Worm (Caenorhabditis elegans): ENCODE measurements around the gene disl-2.

The disl-2 gene

DNA sequence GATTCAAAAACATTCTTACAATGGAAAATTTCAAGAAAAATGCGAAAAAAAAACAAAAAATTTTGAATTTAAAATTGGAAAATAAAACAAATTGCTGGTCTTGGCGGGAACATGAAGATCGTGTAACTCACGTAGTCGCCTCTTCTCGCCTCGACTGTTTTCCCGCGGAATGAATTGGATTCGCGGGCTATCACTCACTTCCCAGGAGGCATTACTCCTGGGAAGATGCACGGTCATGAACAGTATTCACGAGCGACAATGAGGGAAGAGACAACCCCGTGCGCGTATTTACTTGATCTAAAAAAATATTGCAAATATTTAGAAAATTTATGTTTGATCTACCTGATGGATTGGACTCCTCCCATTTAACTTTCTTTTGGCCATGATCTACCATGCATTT, 36.7 kb upstream of the disl-2 start (continued):
- no peak for TF ChIP-seq madf-3 (GFP tag; IDR thresholded peaks at IDR 0.05)
- TF ChIP-seq snpc-3.4 (tag; optimal IDR thresholded peaks at IDR 0.05), result no peak
- TF ChIP-seq Y56A3A.18 (GFP tag; IDR thresholded peaks at IDR 0.05), result no peak
- TF ChIP-seq atf-7 (tag; optimal IDR thresholded peaks at IDR 0.05), result no peak
- TF ChIP-seq rpc-1 (optimal IDR thresholded peaks at IDR 0.05), result no peak
- no peak for TF ChIP-seq rpc-1 (tag; optimal IDR thresholded peaks at IDR 0.05)
- TF ChIP-seq ceh-58 (GFP tag; IDR thresholded peaks at IDR 0.05), result no peak
- TF ChIP-seq lin-26 (GFP tag; IDR thresholded peaks at IDR 0.05), result no peak
- no peak for TF ChIP-seq lin-40 (tag; optimal IDR thresholded peaks at IDR 0.05)
- TF ChIP-seq F33H1.4 (GFP tag; IDR thresholded peaks at IDR 0.05), result no peak; the same call in 1 of the 2 replicates
- TF ChIP-seq attf-5 (GFP tag; optimal IDR thresholded peaks at IDR 0.05), result no peak
- TF ChIP-seq Y95B8A.8 (GFP tag; IDR thresholded peaks at IDR 0.05), result no peak
- no peak for TF ChIP-seq nhr-90 (tag; optimal IDR thresholded peaks at IDR 0.05)
- TF ChIP-seq nfya-2 (GFP tag; IDR thresholded peaks at IDR 0.05), result no peak
- TF ChIP-seq tbx-9 (tag; optimal IDR thresholded peaks at IDR 0.05; ENCODE audit: borderline replicate concordance), result no peak
- TF ChIP-seq hsf-1 (GFP tag; IDR thresholded peaks at IDR 0.05), result 0 out of 2 replicates have a peak, but pooled peaks have one; percentile 11
- no peak for TF ChIP-seq attf-3 (GFP tag; conservative IDR thresholded peaks at IDR 0.05)
- no peak for TF ChIP-seq ztf-22 (GFP tag; optimal IDR thresholded peaks at IDR 0.05)
- no peak for TF ChIP-seq zfh-2 (GFP tag; conservative IDR thresholded peaks at IDR 0.05)
- TF ChIP-seq B0336.3 (GFP tag; IDR thresholded peaks at IDR 0.05), result no peak
- no peak for TF ChIP-seq B0035.1 (tag; optimal IDR thresholded peaks at IDR 0.05)
- TF ChIP-seq Y79H2A.3 (GFP tag; conservative IDR thresholded peaks at IDR 0.05), result no peak
- no peak for TF ChIP-seq lin-54 (GFP tag; optimal IDR thresholded peaks at IDR 0.05)
- peak; percentile 100 for TF ChIP-seq aptf-2 (GFP tag; conservative IDR thresholded peaks at IDR 0.05)
- peak; percentile 19 for TF ChIP-seq dpl-1 (GFP tag; optimal IDR thresholded peaks at IDR 0.05)
- TF ChIP-seq mcd-1 (GFP tag; IDR thresholded peaks at IDR 0.05), result peak; percentile 39; the same call in 1 of the 2 replicates
- TF ChIP-seq madf-10 (tag; optimal IDR thresholded peaks at IDR 0.05), result no peak
- no peak for TF ChIP-seq ceh-27 (GFP tag; optimal IDR thresholded peaks at IDR 0.05)
- TF ChIP-seq ceh-79 (tag; optimal IDR thresholded peaks at IDR 0.05), result no peak
- TF ChIP-seq F57C9.4 (tag; optimal IDR thresholded peaks at IDR 0.05), result no peak
- TF ChIP-seq tbp1 (GFP tag; optimal IDR thresholded peaks at IDR 0.05), result no peak
- TF ChIP-seq Y53F4B.3 (GFP tag; IDR thresholded peaks at IDR 0.05), result no peak
- no peak for TF ChIP-seq chd-7 (tag; optimal IDR thresholded peaks at IDR 0.05)
- TF ChIP-seq hlh-26 (GFP tag; conservative IDR thresholded peaks at IDR 0.05), result no peak
- no peak for TF ChIP-seq ets-4 (GFP tag; optimal IDR thresholded peaks at IDR 0.05)
- peak; percentile 67 for TF ChIP-seq xnd-1 (tag; optimal IDR thresholded peaks at IDR 0.05)
- no peak for TF ChIP-seq egl-18 (GFP tag; IDR thresholded peaks at IDR 0.05)
- TF ChIP-seq ztf-26 (tag; optimal IDR thresholded peaks at IDR 0.05), result no peak
- TF ChIP-seq rec-8 (tag; optimal IDR thresholded peaks at IDR 0.05), result no peak
- TF ChIP-seq attf-6 (GFP tag; IDR thresholded peaks at IDR 0.05), result no peak
- no peak for TF ChIP-seq let-607 (tag; optimal IDR thresholded peaks at IDR 0.05)
- TF ChIP-seq nhr-27 (tag; optimal IDR thresholded peaks at IDR 0.05), result no peak
- no peak for TF ChIP-seq F37B4.10 (GFP tag; IDR thresholded peaks at IDR 0.05)
- no peak for TF ChIP-seq unc-130 (GFP tag; optimal IDR thresholded peaks at IDR 0.05)
- TF ChIP-seq aptf-3 (GFP tag; IDR thresholded peaks at IDR 0.05), result peak; percentile 100
- peak; percentile 35; the same call in 1 of the 2 replicates for TF ChIP-seq hmg-1.2 (GFP tag; IDR thresholded peaks at IDR 0.05)
- peak; percentile 52 for TF ChIP-seq D2030.7 (GFP tag; IDR thresholded peaks at IDR 0.05)
- no peak for TF ChIP-seq sea-2 (GFP tag; IDR thresholded peaks at IDR 0.05)
